Fruit fly (Drosophila melanogaster): Measurements from ENCODE around the gene CG33278.
"Not testable (repeated sequence)": the region's sequence is repeated elsewhere in the genome, so short reads cannot be mapped to it uniquely, and the experiment has no call there.

CG33278 gene

DNA sequence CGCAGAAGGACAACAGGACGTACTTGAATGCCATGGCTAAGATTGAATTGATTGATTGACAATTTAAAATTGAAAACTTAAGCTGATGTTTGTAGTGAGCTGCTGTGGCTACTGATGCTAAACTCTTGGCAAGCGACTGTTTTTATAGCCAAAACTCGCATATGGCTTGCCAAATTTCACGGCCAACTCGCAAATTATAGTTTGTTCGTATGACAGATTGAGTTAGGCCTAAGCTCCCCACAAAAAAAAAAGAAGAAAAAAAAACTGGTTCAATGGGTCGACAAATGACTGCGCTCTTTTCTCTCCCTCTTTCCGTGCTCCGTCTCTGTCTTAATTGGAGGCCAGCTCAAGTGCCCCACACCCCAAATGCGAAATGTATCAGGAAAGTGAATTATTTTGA is 19.5 kb downstream of the CG33278 start, which contains the start of gene CG8543:
CG8543 (minus strand) TSS at position 101 of the 400 bp plus-strand sequence.
- TF ChIP-seq CG17801 (GFP tag; optimal IDR thresholded peaks at IDR 0.05; ENCODE audit: partially characterized antibody): no peak

DNA sequence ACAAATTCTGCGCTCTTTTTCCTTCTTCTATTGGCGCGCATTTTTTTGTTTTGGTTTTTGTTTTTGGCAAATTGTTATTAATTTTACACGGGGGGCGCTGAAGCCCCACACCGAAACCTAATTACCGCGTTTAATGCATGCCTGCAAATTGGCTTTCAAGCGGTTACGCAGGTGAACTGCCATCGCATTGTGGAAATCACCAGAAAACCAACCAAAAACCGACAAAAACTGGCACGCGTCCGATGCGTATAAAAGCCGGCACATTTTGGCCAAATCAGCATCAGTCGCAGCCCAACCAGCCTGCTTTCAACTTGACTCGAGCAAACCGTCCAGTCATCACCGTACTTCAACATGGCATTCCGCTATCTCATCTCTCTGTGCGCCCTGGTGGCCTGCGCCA is 20.6 kb downstream of the CG33278 start, which contains the start of gene CG8541:
CG8541 (plus strand) TSS at position 301 of the 400 bp plus-strand sequence.
- no peak for TF ChIP-seq CG17801 (GFP tag; optimal IDR thresholded peaks at IDR 0.05; ENCODE audit: partially characterized antibody)

DNA sequence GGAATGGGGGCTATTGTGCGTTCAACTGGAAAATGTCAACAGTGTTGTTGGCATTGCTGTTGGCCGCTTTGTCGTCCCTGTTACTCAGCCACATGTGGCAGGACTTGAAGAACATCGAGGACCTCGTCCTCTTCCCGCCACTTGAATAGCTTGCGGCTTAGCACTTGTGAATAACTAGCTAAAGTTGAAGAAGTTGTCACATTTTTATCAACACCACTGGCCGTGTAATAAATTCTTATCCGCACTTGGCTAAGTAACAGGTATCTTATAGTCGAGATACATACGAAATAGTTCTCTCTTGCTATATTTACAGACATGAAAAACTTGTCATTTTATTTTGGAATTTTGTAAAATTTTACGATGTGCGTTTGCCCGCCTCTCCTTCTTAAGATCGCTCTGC is 24.6 kb downstream of the CG33278 start, which contains the start of gene CG43292:
CG43292 (plus strand) TSS at position 301 of the 400 bp plus-strand sequence.
- TF ChIP-seq CG17801 (GFP tag; optimal IDR thresholded peaks at IDR 0.05; ENCODE audit: partially characterized antibody): no peak

DNA sequence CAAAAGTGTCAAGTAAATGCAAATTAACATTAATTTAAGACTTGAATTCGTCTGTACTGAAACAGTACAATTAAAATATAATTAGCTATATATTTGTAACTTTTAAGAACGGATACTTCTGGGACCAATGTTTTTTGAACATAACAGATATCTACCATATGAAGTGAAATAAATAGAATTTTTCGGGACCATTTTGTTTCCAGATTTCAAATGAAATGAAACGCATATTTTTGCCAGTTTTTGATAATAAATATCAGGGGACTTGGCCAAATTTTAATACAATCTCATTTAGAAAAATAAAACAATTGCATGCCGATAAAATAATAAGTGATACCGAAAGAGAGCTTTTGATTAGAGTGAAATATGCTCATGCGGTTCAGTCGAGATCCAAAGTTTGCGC is 35.0 kb downstream of the CG33278 start, which contains the start of gene mthl6:
mthl6 (plus strand) TSS at position 301 of the 400 bp plus-strand sequence.
- no peak for TF ChIP-seq CG17801 (GFP tag; optimal IDR thresholded peaks at IDR 0.05; ENCODE audit: partially characterized antibody)

DNA sequence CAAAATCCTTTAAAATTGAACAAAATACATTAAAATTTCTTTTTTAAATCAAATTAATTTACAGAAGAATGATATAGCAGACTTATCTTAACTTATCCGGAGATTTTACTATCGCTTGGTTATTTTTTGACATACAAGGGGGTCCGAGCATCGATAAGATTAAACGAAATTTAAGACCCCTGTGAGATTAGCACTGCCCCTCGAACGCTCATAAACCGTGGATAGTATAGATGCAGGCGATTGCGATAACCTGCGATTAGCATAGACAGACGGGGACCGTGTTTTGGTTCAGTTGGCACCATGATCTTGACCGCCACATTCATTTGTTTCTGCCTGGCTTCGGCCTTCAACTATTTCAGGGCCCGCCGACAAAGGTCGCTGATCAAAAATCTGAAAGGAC is 40.9 kb downstream of the CG33278 start, which contains the start of gene Cyp316a1:
Cyp316a1 (plus strand) TSS at position 301 of the 400 bp plus-strand sequence.
- TF ChIP-seq CG17801 (GFP tag; optimal IDR thresholded peaks at IDR 0.05; ENCODE audit: partially characterized antibody): no peak

DNA sequence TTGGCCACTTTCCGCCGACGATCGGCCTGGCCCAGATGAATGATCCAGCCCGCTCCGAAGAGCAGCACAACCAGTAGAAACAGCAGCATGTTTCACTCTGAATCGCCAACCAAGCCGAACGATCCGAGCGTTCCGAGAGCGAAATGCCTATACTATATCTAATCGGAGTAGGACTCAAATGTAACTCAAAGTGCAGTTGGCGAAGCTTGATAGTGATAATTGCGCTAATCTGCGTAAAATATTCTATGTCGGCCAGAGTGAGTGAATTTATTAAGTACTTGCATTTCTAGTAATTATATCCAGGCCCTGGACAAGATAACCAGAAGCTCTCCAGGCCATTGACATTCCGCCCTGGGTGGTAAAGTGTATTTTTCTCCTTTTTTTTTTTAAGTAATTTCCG is 45.4 kb downstream of the CG33278 start, which contains the start of gene Cyp4d8:
Cyp4d8 (minus strand) TSS at position 101 of the 400 bp plus-strand sequence.
- no peak for TF ChIP-seq CG17801 (GFP tag; optimal IDR thresholded peaks at IDR 0.05; ENCODE audit: partially characterized antibody)

DNA sequence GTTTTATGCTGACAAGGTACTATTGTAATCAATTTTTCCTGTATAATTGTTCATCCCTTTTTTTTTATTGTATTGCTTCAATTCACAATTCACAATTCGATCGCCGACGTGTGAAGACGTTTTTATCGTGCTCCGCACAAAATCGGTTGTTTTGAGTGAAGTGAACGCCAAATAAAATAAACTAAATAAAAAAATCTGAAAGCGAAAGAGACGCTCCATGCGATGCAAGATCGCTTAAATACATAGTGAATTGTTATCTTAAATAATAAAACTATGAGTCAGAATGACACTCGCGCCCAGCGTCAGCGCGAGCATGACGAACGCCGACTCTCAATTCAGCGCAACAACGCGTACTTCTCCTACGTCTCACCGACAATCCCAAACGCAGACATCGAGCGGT is 48.1 kb downstream of the CG33278 start, which contains the start of gene CG8539:
CG8539 (minus strand) TSS at position 101 of the 400 bp plus-strand sequence.
- TF ChIP-seq CG17801 (GFP tag; optimal IDR thresholded peaks at IDR 0.05; ENCODE audit: partially characterized antibody): not testable (repeated sequence)

Measured in ovary, adult (tissue).